Worm (Caenorhabditis elegans): ENCODE data around the gene F28G4.2.

DNA sequence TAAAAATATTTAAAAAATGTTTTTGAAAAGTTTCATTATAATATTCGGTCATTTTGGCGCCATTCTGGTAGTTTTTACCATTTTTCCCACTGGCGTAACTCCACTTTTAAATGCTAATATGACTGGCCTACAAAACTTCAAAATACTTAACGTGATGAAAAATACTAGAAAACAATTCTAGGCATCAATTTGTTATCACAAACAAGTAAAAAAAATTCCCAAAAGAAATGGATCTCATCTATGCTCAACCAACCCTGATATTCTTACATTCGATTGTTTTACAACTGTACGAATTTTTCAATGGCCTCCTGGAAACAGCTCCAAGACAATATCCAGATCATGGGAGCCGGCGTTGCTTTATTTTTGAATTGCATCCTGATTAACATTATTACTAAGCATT lies 32.9 kb upstream of the F28G4.2 start, which contains the start of gene str-214:
- TF ChIP-seq attf-5 (GFP tag; optimal IDR thresholded peaks at IDR 0.05) (no peak), mel-28 (tag; optimal IDR thresholded peaks at IDR 0.05; ENCODE audit: borderline replicate concordance) (no peak), atf-7 (tag; optimal IDR thresholded peaks at IDR 0.05) (no peak), snpc-1.3 (tag; optimal IDR thresholded peaks at IDR 0.05; ENCODE audit: insufficient read depth) (no peak), Y95B8A.8 (GFP tag; IDR thresholded peaks at IDR 0.05) (no peak), sptf-2 (GFP tag; optimal IDR thresholded peaks at IDR 0.05) (no peak), Y53G8AR.9 (GFP tag; conservative IDR thresholded peaks at IDR 0.05) (no peak), lin-35 (GFP tag; optimal IDR thresholded peaks at IDR 0.05) (no peak), snpc-4 (GFP tag; optimal IDR thresholded peaks at IDR 0.05) (no peak), snpc-4 (tag; optimal IDR thresholded peaks at IDR 0.05) (no peak), B0019.2 (GFP tag; conservative IDR thresholded peaks at IDR 0.05) (no peak)
